Worm (Caenorhabditis elegans) whole organism, L1 larva: ENCODE data around the gene pqn-35.

ENCODE experiments used
- ama-1 ChIP-seq: fragments of 150-350 bp; optimal IDR thresholded peaks from 2 replicates; lab custom pipeline; 2014
- ceh-8 ChIP-seq: fragments of 200-800 bp; sonication (Bioruptor generic); optimal IDR thresholded peaks from 2 replicates; lab custom pipeline; 2018; ENCODE audit warnings: mild to moderate bottlenecking, missing genetic modification characterization, moderate library complexity, missing compliant biosample characterization
- efl-1 ChIP-seq, 4 experiments: fragments of 150-350 bp; optimal IDR thresholded peaks in 3 of 4; peaks in 1 of 4; 1 replicate in 1 of 4; 2 replicates in 3 of 4; lab custom pipeline; 2014; ENCODE audit warnings: missing biosample characterization in 2 of 4, missing genetic modification characterization in 2 of 4, missing genetic modification reagents in 2 of 4
- elt-2 ChIP-seq: sonication (generic microtip); optimal IDR thresholded peaks from 2 replicates; lab custom pipeline; 2016; ENCODE audit warnings: missing genetic modification characterization, mild to moderate bottlenecking, inconsistent platforms, missing compliant biosample characterization, missing genetic modification reagents
- lin-35 ChIP-seq, 2 experiments: fragments of 150-350 bp; optimal IDR thresholded peaks; 2 replicates each; lab custom pipeline; 2014; ENCODE audit warnings: missing biosample characterization in 2 of 2, missing genetic modification characterization in 2 of 2, missing genetic modification reagents in 2 of 2
- mdl-1 ChIP-seq, 2 experiments: fragments of 150-350 bp; optimal IDR thresholded peaks; 2 replicates each; lab custom pipeline; 2014 to 2017; ENCODE audit warnings: missing biosample characterization in 2 of 2, missing genetic modification characterization in 2 of 2, inconsistent platforms in 1 of 2
- nhr-237 ChIP-seq: fragments of 150-350 bp; optimal IDR thresholded peaks from 2 replicates; lab custom pipeline; 2014; ENCODE audit warnings: missing biosample characterization, missing genetic modification characterization
- nhr-28 ChIP-seq: fragments of 150-350 bp; optimal IDR thresholded peaks from 2 replicates; lab custom pipeline; 2014; ENCODE audit warnings: missing biosample characterization, missing genetic modification characterization
- nhr-47 ChIP-seq: sonication (generic microtip); optimal IDR thresholded peaks from 2 replicates; lab custom pipeline; 2016; ENCODE audit warnings: mild to moderate bottlenecking, missing genetic modification characterization, moderate library complexity, missing compliant biosample characterization
- nhr-90 ChIP-seq: sonication (generic microtip); optimal IDR thresholded peaks from 2 replicates; lab custom pipeline; 2016; ENCODE audit warnings: mild to moderate bottlenecking, missing genetic modification characterization, missing compliant biosample characterization; ENCODE audit not compliant: poor library complexity
- pax-3 ChIP-seq: fragments of 200-800 bp; sonication (Bioruptor generic); optimal IDR thresholded peaks from 2 replicates; lab custom pipeline; 2018; ENCODE audit warnings: mild to moderate bottlenecking, missing genetic modification characterization, moderate library complexity, missing compliant biosample characterization
- pqm-1 ChIP-seq: sonication (generic microtip); optimal IDR thresholded peaks from 3 replicates; lab custom pipeline; 2017; ENCODE audit warnings: missing biosample characterization, missing genetic modification characterization
- rnt-1 ChIP-seq: sonication (generic microtip); optimal IDR thresholded peaks from 2 replicates; lab custom pipeline; 2016; ENCODE audit warnings: mild to moderate bottlenecking, missing genetic modification characterization, moderate library complexity, missing compliant biosample characterization
- sptf-1 ChIP-seq: fragments of 150-350 bp; optimal IDR thresholded peaks from 2 replicates; lab custom pipeline; 2014; ENCODE audit warnings: missing biosample characterization, missing genetic modification characterization
- tlp-1 ChIP-seq: fragments of 150-350 bp; optimal IDR thresholded peaks from 2 replicates; lab custom pipeline; 2014; ENCODE audit warnings: missing biosample characterization, missing genetic modification characterization
- unc-98 ChIP-seq: fragments of 200-800 bp; sonication (Bioruptor generic); IDR thresholded peaks from 2 replicates; pipeline ENCODE4 v1.3.6; 2022; ENCODE audit warnings: missing genetic modification characterization, missing compliant biosample characterization

The pqn-35 gene

DNA sequence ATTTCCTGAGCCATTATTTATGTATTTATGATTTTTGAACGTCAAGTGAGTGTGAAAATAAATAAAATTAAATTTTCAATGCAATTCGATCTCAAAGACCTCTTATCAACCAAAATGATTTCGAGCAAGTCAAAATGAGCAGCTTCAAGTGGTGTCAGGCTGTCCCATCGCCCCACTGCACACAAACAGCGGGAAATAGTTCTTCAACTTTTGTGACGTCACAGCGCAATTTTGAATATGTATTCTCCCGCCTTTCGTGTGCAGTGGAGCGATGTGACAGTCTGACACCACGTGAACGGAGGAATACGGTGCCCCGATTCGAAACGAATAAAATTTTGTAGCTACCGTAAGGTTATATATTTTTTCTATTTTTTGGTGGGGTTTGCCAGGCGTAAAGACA lies 60.9 kb downstream of the pqn-35 start:
- TF ChIP-seq nhr-237 (tag; lab: Kevin White, UChicago) (no peak), ama-1 (lab: Kevin White, UChicago) (peak; percentile 55), efl-1 (optimal IDR thresholded peaks at IDR 0.05; lab: Kevin White, UChicago) (no peak), efl-1 (GFP tag; optimal IDR thresholded peaks at IDR 0.05 in 1 of 2; lab: Kevin White, UChicago) (peak in 1 of 2 experiments; percentile 63)

DNA sequence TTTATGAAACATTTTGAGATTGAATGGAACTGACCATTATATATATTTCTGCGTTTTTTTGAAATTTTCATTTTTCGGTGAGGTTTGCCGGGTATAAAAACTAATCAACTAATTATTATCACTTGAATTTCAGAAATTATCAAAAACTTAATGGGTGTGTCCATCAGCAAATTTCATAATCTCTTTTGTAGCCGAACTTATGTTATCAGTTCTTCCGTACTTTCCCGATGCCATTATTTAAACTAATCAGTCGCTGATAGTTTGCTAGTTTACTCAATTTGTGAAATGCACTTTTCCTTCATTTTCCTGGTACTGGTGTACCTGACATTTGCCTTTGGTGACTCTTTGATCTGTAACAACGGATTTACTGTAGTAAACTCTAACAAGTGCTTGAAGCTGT lies 61.4 kb downstream of the pqn-35 start:
- no peak for TF ChIP-seq nhr-90 (tag; lab: Kevin White, UChicago)
- peak; percentile 99 for TF ChIP-seq elt-2 (tag; lab: Kevin White, UChicago)
- TF ChIP-seq pqm-1: peak; percentile 32
- peak; percentile 46 for TF ChIP-seq tlp-1 (tag; lab: Kevin White, UChicago)

DNA sequence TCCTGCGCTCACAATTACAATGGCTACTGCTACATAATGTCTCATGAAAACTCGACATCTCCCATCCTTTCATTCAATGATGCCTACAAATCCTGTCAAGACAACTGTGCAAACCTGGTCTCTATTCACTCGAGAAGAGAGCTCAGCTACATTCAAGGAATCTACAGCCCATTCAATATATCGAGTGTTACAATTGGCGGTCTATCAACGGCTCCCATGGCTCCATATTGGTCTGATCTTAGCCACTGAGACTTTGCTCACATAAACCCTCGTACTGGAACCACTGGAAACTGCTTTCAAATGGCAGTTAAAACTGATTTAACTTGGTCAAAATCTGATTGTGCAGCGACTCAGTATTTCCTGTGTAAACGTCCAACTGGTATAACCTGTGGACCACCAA lies 62.7 kb downstream of the pqn-35 start, which contains the start of gene T05A7.3:
T05A7.3 (plus strand) TSS at position 301 of the 400 bp plus-strand sequence.
- TF ChIP-seq lin-35 (GFP tag; optimal IDR thresholded peaks at IDR 0.05; lab: Kevin White, UChicago): no peak
- TF ChIP-seq pax-3 (tag; lab: Kevin White, UChicago): no peak
- TF ChIP-seq sptf-1 (tag; lab: Kevin White, UChicago): no peak
- TF ChIP-seq ceh-8: no peak
- TF ChIP-seq mdl-1 (tag; optimal IDR thresholded peaks at IDR 0.05; lab: Kevin White, UChicago): no peak
- no peak for TF ChIP-seq nhr-28
- TF ChIP-seq rnt-1: no peak
- no peak for TF ChIP-seq pqm-1
- no peak for TF ChIP-seq unc-98
- no peak for TF ChIP-seq nhr-47 (tag; lab: Kevin White, UChicago)
